Fruit fly (Drosophila melanogaster) whole organism, embryonic: ENCODE data around the gene sisA.

Experiments used
- BEAF-32 ChIP-seq: fragments of 200-800 bp; sonication (Bioruptor generic); optimal IDR thresholded peaks from 3 replicates; lab custom pipeline; 2017; ENCODE audit warnings: missing biosample characterization, missing genetic modification characterization, mild to moderate bottlenecking, moderate library complexity, missing genetic modification reagents
- BtbVII ChIP-seq: fragments of 200-800 bp; sonication (Bioruptor generic); optimal IDR thresholded peaks from 3 replicates; lab custom pipeline; 2017; ENCODE audit warnings: missing biosample characterization, mild to moderate bottlenecking, missing genetic modification characterization
- CG1233 ChIP-seq: fragments of 200-800 bp; sonication (Bioruptor generic); optimal IDR thresholded peaks from 4 replicates; lab custom pipeline; 2018; ENCODE audit warnings: missing biosample characterization, mild to moderate bottlenecking, missing genetic modification characterization
- CG14050 ChIP-seq: fragments of 200-800 bp; sonication (Bioruptor generic); IDR thresholded peaks from 3 replicates; pipeline ENCODE4 v1.3.6; 2022; ENCODE audit warnings: missing biosample characterization, missing genetic modification characterization
- CG1647 ChIP-seq: fragments of 200-800 bp; sonication (Bioruptor generic); optimal IDR thresholded peaks from 3 replicates; lab custom pipeline; 2016; ENCODE audit warnings: missing biosample characterization, missing genetic modification characterization
- CG17186 ChIP-seq: fragments of 200-800 bp; sonication (Bioruptor generic); optimal IDR thresholded peaks from 3 replicates; lab custom pipeline; 2017; ENCODE audit warnings: missing biosample characterization, missing genetic modification reagents, missing genetic modification characterization
- CG18599 ChIP-seq: fragments of 200-800 bp; sonication (Bioruptor generic); optimal IDR thresholded peaks from 3 replicates; lab custom pipeline; 2017; ENCODE audit warnings: missing biosample characterization, missing genetic modification characterization, mild to moderate bottlenecking, moderate library complexity, missing genetic modification reagents
- CG18619 ChIP-seq: fragments of 200-800 bp; sonication (Bioruptor generic); optimal IDR thresholded peaks from 3 replicates; lab custom pipeline; 2017; ENCODE audit warnings: missing biosample characterization, mild to moderate bottlenecking, missing genetic modification characterization
- CG2678 ChIP-seq: fragments of 200-800 bp; sonication (Bioruptor generic); optimal IDR thresholded peaks from 3 replicates; lab custom pipeline; 2019; ENCODE audit warnings: missing biosample characterization, mild to moderate bottlenecking, missing genetic modification characterization, moderate library complexity
- CG2875 ChIP-seq: fragments of 200-800 bp; sonication (Bioruptor generic); optimal IDR thresholded peaks from 2 replicates; lab custom pipeline; 2017; ENCODE audit warnings: missing biosample characterization, mild to moderate bottlenecking, missing genetic modification characterization, missing genetic modification reagents
- CG31224 ChIP-seq: fragments of 200-800 bp; sonication (Bioruptor generic); IDR thresholded peaks from 2 replicates; pipeline ENCODE4 v1.3.6; 2022; ENCODE audit warnings: missing biosample characterization, missing genetic modification characterization
- CG3838 ChIP-seq: fragments of 200-800 bp; sonication (Bioruptor generic); optimal IDR thresholded peaks from 3 replicates; lab custom pipeline; 2016; ENCODE audit warnings: missing biosample characterization, missing genetic modification characterization
- CG43689 ChIP-seq: fragments of 200-800 bp; sonication (Bioruptor generic); IDR thresholded peaks from 2 replicates; pipeline ENCODE4 v1.3.6; 2022; ENCODE audit warnings: missing biosample characterization, missing genetic modification characterization
- CG6175 ChIP-seq: fragments of 200-800 bp; sonication (Bioruptor generic); IDR thresholded peaks from 3 replicates; pipeline ENCODE4 v1.3.6; 2022; ENCODE audit warnings: missing biosample characterization, missing genetic modification characterization
- CG8478 ChIP-seq: fragments of >200 bp; optimal IDR thresholded peaks from 2 replicates; lab custom pipeline; 2018
- CrebB ChIP-seq: fragments of 200-800 bp; sonication (Bioruptor generic); optimal IDR thresholded peaks from 3 replicates; lab custom pipeline; 2018; ENCODE audit warnings: missing biosample characterization, mild to moderate bottlenecking, missing genetic modification characterization
- D ChIP-seq, 2 experiments: fragments of 200-800 bp in 1 of 2; fragments of >200 bp in 1 of 2; sonication (Bioruptor generic) in 1 of 2; optimal IDR thresholded peaks; 2 replicates in 1 of 2; 3 replicates in 1 of 2; lab custom pipeline; 2017; ENCODE audit warnings: mild to moderate bottlenecking in 1 of 2, missing biosample characterization in 1 of 2, missing genetic modification characterization in 1 of 2, missing genetic modification reagents in 1 of 2
- D19A ChIP-seq: fragments of 200-800 bp; optimal IDR thresholded peaks from 3 replicates; lab custom pipeline; 2019; ENCODE audit warnings: missing biosample characterization, mild to moderate bottlenecking, missing genetic modification characterization, moderate library complexity
- D19B ChIP-seq: fragments of 200-800 bp; sonication (Bioruptor generic); optimal IDR thresholded peaks from 2 replicates; lab custom pipeline; 2017; ENCODE audit warnings: missing biosample characterization, mild to moderate bottlenecking, missing genetic modification characterization
- E2f2 ChIP-seq: fragments of 200-800 bp; sonication (Bioruptor generic); IDR thresholded peaks from 2 replicates; pipeline ENCODE4 v1.3.6; 2022; ENCODE audit warnings: missing biosample characterization, missing genetic modification characterization
- HLH4C ChIP-seq: fragments of 200-800 bp; sonication (Bioruptor generic); IDR thresholded peaks from 3 replicates; pipeline ENCODE4 v1.3.6; 2022; ENCODE audit warnings: missing biosample characterization, missing genetic modification characterization; ENCODE audit not compliant: partially characterized antibody
- MESR4 ChIP-seq: fragments of 200-800 bp; sonication (Bioruptor generic); optimal IDR thresholded peaks from 2 replicates; lab custom pipeline; 2018; ENCODE audit warnings: missing biosample characterization, mild to moderate bottlenecking, missing genetic modification characterization, moderate library complexity
- Meics ChIP-seq: fragments of 200-800 bp; sonication (Bioruptor generic); optimal IDR thresholded peaks from 2 replicates; lab custom pipeline; 2017; ENCODE audit warnings: missing biosample characterization, mild to moderate bottlenecking, missing genetic modification characterization
- NFAT ChIP-seq: fragments of 200-800 bp; sonication (Bioruptor generic); IDR thresholded peaks from 2 replicates; pipeline ENCODE4 v1.3.6; 2022; ENCODE audit warnings: missing biosample characterization, missing genetic modification characterization
- Nf-YB ChIP-seq: fragments of 200-800 bp; sonication (Bioruptor generic); optimal IDR thresholded peaks from 3 replicates; lab custom pipeline; 2019; ENCODE audit warnings: missing biosample characterization, mild to moderate bottlenecking, missing genetic modification characterization, moderate library complexity
- Opbp ChIP-seq: fragments of 200-800 bp; sonication (Bioruptor generic); IDR thresholded peaks from 3 replicates; pipeline ENCODE4 v1.3.6; 2022; ENCODE audit warnings: missing biosample characterization, missing genetic modification characterization; ENCODE audit not compliant: partially characterized antibody
- Sox100B ChIP-seq: fragments of 200-800 bp; sonication (Bioruptor generic); optimal IDR thresholded peaks from 3 replicates; lab custom pipeline; 2018; ENCODE audit warnings: missing biosample characterization, mild to moderate bottlenecking, missing genetic modification characterization
- cad ChIP-seq: fragments of >200 bp; optimal IDR thresholded peaks from 2 replicates; lab custom pipeline; 2017; ENCODE audit warnings: missing biosample characterization, missing genetic modification characterization
- chm ChIP-seq: fragments of 200-800 bp; sonication (Bioruptor generic); IDR thresholded peaks from 2 replicates; pipeline ENCODE4 v1.3.6; 2022; ENCODE audit warnings: missing biosample characterization, missing genetic modification characterization
- croc ChIP-seq: fragments of 200-800 bp; sonication (Bioruptor generic); conservative IDR thresholded peaks from 3 replicates; pipeline ENCODE4 v1.3.6; 2022; ENCODE audit warnings: missing biosample characterization, missing genetic modification characterization
- dmrt11E ChIP-seq: fragments of 200-800 bp; sonication (Bioruptor generic); optimal IDR thresholded peaks from 3 replicates; lab custom pipeline; 2018; ENCODE audit warnings: missing biosample characterization, mild to moderate bottlenecking, missing genetic modification characterization, moderate library complexity
- emc ChIP-seq: fragments of 200-800 bp; sonication (Bioruptor generic); optimal IDR thresholded peaks from 2 replicates; lab custom pipeline; 2016; ENCODE audit warnings: missing biosample characterization, missing genetic modification characterization
- ems ChIP-seq: fragments of 200-800 bp; sonication (Bioruptor generic); optimal IDR thresholded peaks from 3 replicates; lab custom pipeline; 2016; ENCODE audit warnings: missing biosample characterization, missing genetic modification characterization
- fd102C ChIP-seq: fragments of 200-800 bp; sonication (Bioruptor generic); optimal IDR thresholded peaks from 2 replicates; lab custom pipeline; 2018; ENCODE audit warnings: missing biosample characterization, mild to moderate bottlenecking, missing genetic modification characterization, moderate library complexity
- fd3F ChIP-seq: fragments of 200-800 bp; sonication (Bioruptor generic); optimal IDR thresholded peaks from 2 replicates; lab custom pipeline; 2018; ENCODE audit warnings: missing biosample characterization, mild to moderate bottlenecking, missing genetic modification characterization, moderate library complexity
- gt ChIP-seq: fragments of 200-800 bp; sonication (Bioruptor generic); IDR thresholded peaks from 2 replicates; pipeline ENCODE4 v1.3.6; 2022; ENCODE audit warnings: missing biosample characterization, missing genetic modification characterization
- h ChIP-seq: fragments of >200 bp; optimal IDR thresholded peaks from 2 replicates; lab custom pipeline; 2017
- nom ChIP-seq: fragments of 200-800 bp; sonication (Bioruptor generic); optimal IDR thresholded peaks from 2 replicates; lab custom pipeline; 2017; ENCODE audit warnings: missing biosample characterization, missing genetic modification characterization, mild to moderate bottlenecking, moderate library complexity, missing genetic modification reagents
- onecut ChIP-seq: fragments of 200-800 bp; sonication (Bioruptor generic); IDR thresholded peaks from 2 replicates; pipeline ENCODE4 v1.3.6; 2022; ENCODE audit warnings: missing biosample characterization, missing genetic modification characterization
- p53 ChIP-seq: fragments of 200-800 bp; sonication (Bioruptor generic); optimal IDR thresholded peaks from 2 replicates; lab custom pipeline; 2016; ENCODE audit warnings: missing biosample characterization, missing genetic modification characterization
- peb ChIP-seq: fragments of 200-800 bp; sonication (Bioruptor generic); IDR thresholded peaks from 2 replicates; pipeline ENCODE4 v1.3.6; 2022; ENCODE audit warnings: missing biosample characterization, missing genetic modification characterization
- rib ChIP-seq: fragments of 200-800 bp; sonication (Bioruptor generic); IDR thresholded peaks from 2 replicates; pipeline ENCODE4 v1.3.6; 2022; ENCODE audit warnings: missing biosample characterization, missing genetic modification characterization
- slp2 ChIP-seq: fragments of 200-800 bp; sonication (Bioruptor generic); optimal IDR thresholded peaks from 2 replicates; lab custom pipeline; 2016; ENCODE audit warnings: missing biosample characterization, missing genetic modification characterization
- ssp ChIP-seq: fragments of 200-800 bp; sonication (Bioruptor generic); IDR thresholded peaks from 2 replicates; pipeline ENCODE4 v1.3.6; 2022; ENCODE audit warnings: missing biosample characterization, missing genetic modification characterization
- tap ChIP-seq: fragments of 200-800 bp; optimal IDR thresholded peaks from 3 replicates; lab custom pipeline; 2019; ENCODE audit warnings: missing biosample characterization, mild to moderate bottlenecking, missing genetic modification characterization, moderate library complexity
- tll ChIP-seq, 2 experiments: fragments of 200-800 bp in 1 of 2; fragments of >200 bp in 1 of 2; sonication (Bioruptor generic) in 1 of 2; optimal IDR thresholded peaks; 2 replicates each; lab custom pipeline; 2017 to 2019; ENCODE audit warnings: missing biosample characterization in 2 of 2, missing genetic modification characterization in 2 of 2, mild to moderate bottlenecking in 1 of 2, moderate library complexity in 1 of 2
- tna ChIP-seq: fragments of 200-800 bp; sonication (Bioruptor generic); IDR thresholded peaks from 2 replicates; pipeline ENCODE4 v1.3.6; 2022; ENCODE audit warnings: missing biosample characterization, missing genetic modification characterization; ENCODE audit not compliant: partially characterized antibody
- trh ChIP-seq: fragments of 200-800 bp; sonication (Bioruptor generic); optimal IDR thresholded peaks from 2 replicates; lab custom pipeline; 2016; ENCODE audit warnings: missing biosample characterization, missing genetic modification characterization
- unpg ChIP-seq: fragments of 200-800 bp; sonication (Bioruptor generic); optimal IDR thresholded peaks from 3 replicates; lab custom pipeline; 2018; ENCODE audit warnings: missing biosample characterization, mild to moderate bottlenecking, missing genetic modification characterization, moderate library complexity
- vnd ChIP-seq: fragments of 200-800 bp; sonication (Bioruptor generic); IDR thresholded peaks from 3 replicates; pipeline ENCODE4 v1.3.6; 2022; ENCODE audit warnings: missing biosample characterization, missing genetic modification characterization; ENCODE audit not compliant: partially characterized antibody

sisA gene

DNA sequence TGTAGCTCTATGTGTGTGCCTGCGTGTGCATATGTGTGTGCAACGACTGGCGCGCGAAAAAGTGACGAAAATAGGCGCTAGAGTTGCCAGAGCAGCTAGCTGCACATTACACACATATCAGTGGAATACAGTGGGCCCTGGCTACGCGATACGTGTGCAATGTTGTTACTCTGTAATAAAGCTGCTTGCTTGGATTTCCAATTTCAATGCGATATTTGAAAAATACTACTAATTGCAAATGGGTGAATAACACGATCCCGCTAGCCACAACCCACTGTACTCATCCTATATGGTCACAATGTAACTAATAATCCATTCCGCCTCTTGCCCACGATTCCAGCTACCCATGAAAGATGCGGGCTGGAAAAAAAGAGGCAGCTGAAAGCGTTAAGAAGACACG lies 29.2 kb upstream of the sisA start (continued):
- TF ChIP-seq Opbp (GFP tag; lab: Robert Waterston, UW) (no peak), fd102C (GFP tag; lab: Kevin White, UChicago) (no peak), Sox100B (GFP tag; lab: Kevin White, UChicago) (peak; percentile 78), Meics (GFP tag; lab: Kevin White, UChicago) (peak; percentile 93), gt (GFP tag; lab: Robert Waterston, UW) (peak; percentile 87), CG2875 (GFP tag; lab: Kevin White, UChicago) (peak; percentile 90), rib (GFP tag; lab: Robert Waterston, UW) (peak; percentile 83), tna (0 out of 2 replicates have a peak, but pooled peaks have one; percentile 16), CrebB (peak; percentile 92), MESR4 (GFP tag; lab: Kevin White, UChicago) (peak; percentile 12), CG18619 (GFP tag; lab: Kevin White, UChicago) (peak; percentile 88), trh (GFP tag; lab: Kevin White, UChicago) (peak; percentile 80), dmrt11E (tag; lab: Kevin White, UChicago) (peak; percentile 87), NFAT (GFP tag; lab: Robert Waterston, UW) (peak; percentile 95), unpg (GFP tag; lab: Kevin White, UChicago) (peak; percentile 95), CG17186 (GFP tag; lab: Kevin White, UChicago) (peak; percentile 65), cad (GFP tag; lab: Kevin White, UChicago) (no peak), CG6175 (GFP tag; lab: Robert Waterston, UW) (peak; percentile 83; the same call in 2 of the 3 replicates), nom (peak; percentile 86), vnd (no peak), CG43689 (GFP tag; lab: Robert Waterston, UW) (peak; percentile 87), onecut (GFP tag; lab: Robert Waterston, UW) (peak; percentile 92), Nf-YB (GFP tag; lab: Kevin White, UChicago) (peak; percentile 67), D19B (GFP tag; lab: Kevin White, UChicago) (peak; percentile 76), CG14050 (GFP tag; lab: Robert Waterston, UW) (peak; percentile 93), croc (peak; percentile 89), CG1233 (GFP tag; lab: Kevin White, UChicago) (peak; percentile 91), slp2 (GFP tag; lab: Kevin White, UChicago) (peak; percentile 85), D (optimal IDR thresholded peaks at IDR 0.05; lab: Kevin White, UChicago) (no peak), D (GFP tag; optimal IDR thresholded peaks at IDR 0.05; lab: Kevin White, UChicago) (peak; percentile 90), h (lab: Kevin White, UChicago) (no peak), HLH4C (no peak), CG1647 (peak; percentile 90), CG8478 (lab: Kevin White, UChicago) (no peak), CG2678 (tag; lab: Kevin White, UChicago) (peak; percentile 93), chm (GFP tag; lab: Robert Waterston, UW) (peak; percentile 97), tll (GFP tag; optimal IDR thresholded peaks at IDR 0.05; lab: Kevin White, UChicago) (no peak), ems (peak; percentile 91), CG31224 (GFP tag; lab: Robert Waterston, UW) (peak; percentile 85), BtbVII (GFP tag; lab: Kevin White, UChicago) (peak; percentile 87), E2f2 (peak; percentile 78), D19A (peak; percentile 80), emc (GFP tag; lab: Kevin White, UChicago) (peak; percentile 80), ssp (peak; percentile 87), BEAF-32 (GFP tag; lab: Kevin White, UChicago) (no peak), peb (GFP tag; lab: Robert Waterston, UW) (peak; percentile 79), CG3838 (peak; percentile 77), tap (peak; percentile 90), CG18599 (GFP tag; lab: Kevin White, UChicago) (peak; percentile 95), p53 (GFP tag; lab: Kevin White, UChicago) (peak; percentile 77), fd3F (peak; percentile 86)
